Fruit fly (Drosophila melanogaster) whole organism, embryonic: ENCODE results near the gene CG12470.

Experiments
- Abd-B ChIP-seq: fragments of 200-800 bp; sonication (Bioruptor generic); optimal IDR thresholded peaks from 2 replicates; lab custom pipeline; 2018; ENCODE audit warnings: missing biosample characterization, mild to moderate bottlenecking, missing genetic modification characterization, moderate library complexity
- Atf3 ChIP-seq: fragments of 200-800 bp; sonication (Bioruptor generic); optimal IDR thresholded peaks from 3 replicates; lab custom pipeline; 2016; ENCODE audit warnings: missing biosample characterization, missing genetic modification characterization
- B-H1 ChIP-seq: fragments of 200-800 bp; sonication (Bioruptor generic); IDR thresholded peaks from 3 replicates; pipeline ENCODE4 v1.3.6; 2022; ENCODE audit warnings: missing biosample characterization, missing genetic modification characterization
- BEAF-32 ChIP-seq: fragments of 200-800 bp; sonication (Bioruptor generic); optimal IDR thresholded peaks from 3 replicates; lab custom pipeline; 2017; ENCODE audit warnings: missing biosample characterization, missing genetic modification characterization, mild to moderate bottlenecking, moderate library complexity, missing genetic modification reagents
- Blimp-1 ChIP-seq: fragments of 200-800 bp; sonication (Bioruptor generic); optimal IDR thresholded peaks from 3 replicates; lab custom pipeline; 2018; ENCODE audit warnings: missing biosample characterization, missing genetic modification characterization, mild to moderate bottlenecking, moderate library complexity, missing genetic modification reagents
- CG10321 ChIP-seq: fragments of 200-800 bp; sonication (Bioruptor generic); IDR thresholded peaks from 2 replicates; pipeline ENCODE4 v1.3.6; 2022; ENCODE audit warnings: missing biosample characterization, missing genetic modification characterization
- CG10431 ChIP-seq: fragments of 200-800 bp; sonication (Bioruptor generic); optimal IDR thresholded peaks from 3 replicates; lab custom pipeline; 2018; ENCODE audit warnings: missing biosample characterization, mild to moderate bottlenecking, missing genetic modification characterization
- CG1233 ChIP-seq: fragments of 200-800 bp; sonication (Bioruptor generic); optimal IDR thresholded peaks from 4 replicates; lab custom pipeline; 2018; ENCODE audit warnings: missing biosample characterization, mild to moderate bottlenecking, missing genetic modification characterization
- CG13894 ChIP-seq: fragments of 200-800 bp; sonication (Bioruptor generic); optimal IDR thresholded peaks from 3 replicates; lab custom pipeline; 2018; ENCODE audit warnings: missing biosample characterization, mild to moderate bottlenecking, missing genetic modification characterization, moderate library complexity
- CG1602 ChIP-seq: fragments of 200-800 bp; sonication (Bioruptor generic); optimal IDR thresholded peaks from 3 replicates; lab custom pipeline; 2016; ENCODE audit warnings: missing biosample characterization, missing genetic modification characterization
- CG17328 ChIP-seq: fragments of 200-800 bp; sonication (Bioruptor generic); IDR thresholded peaks from 2 replicates; pipeline ENCODE4 v1.3.6; 2022; ENCODE audit warnings: missing biosample characterization, missing genetic modification characterization
- CG2120 ChIP-seq: fragments of 200-800 bp; sonication (Bioruptor generic); optimal IDR thresholded peaks from 3 replicates; lab custom pipeline; 2016; ENCODE audit warnings: missing biosample characterization, missing genetic modification characterization
- CG4282 ChIP-seq: fragments of 200-800 bp; sonication (Bioruptor generic); optimal IDR thresholded peaks from 2 replicates; lab custom pipeline; 2016; ENCODE audit warnings: missing biosample characterization, missing genetic modification characterization
- CG4360 ChIP-seq: fragments of 200-800 bp; sonication (Bioruptor generic); IDR thresholded peaks from 2 replicates; pipeline ENCODE4 v1.3.6; 2022; ENCODE audit warnings: missing biosample characterization, missing genetic modification characterization
- CG4404 ChIP-seq: fragments of 200-800 bp; sonication (Bioruptor generic); IDR thresholded peaks from 2 replicates; pipeline ENCODE4 v1.3.6; 2022; ENCODE audit warnings: missing biosample characterization, missing genetic modification characterization
- CG6175 ChIP-seq: fragments of 200-800 bp; sonication (Bioruptor generic); IDR thresholded peaks from 3 replicates; pipeline ENCODE4 v1.3.6; 2022; ENCODE audit warnings: missing biosample characterization, missing genetic modification characterization
- CG7357 ChIP-seq: fragments of 200-800 bp; sonication (Bioruptor generic); IDR thresholded peaks from 3 replicates; pipeline ENCODE4 v1.3.6; 2022; ENCODE audit warnings: missing biosample characterization, missing genetic modification characterization
- CG7372 ChIP-seq: fragments of 200-800 bp; sonication (Bioruptor generic); IDR thresholded peaks from 2 replicates; pipeline ENCODE4 v1.3.6; 2022; ENCODE audit warnings: missing biosample characterization, missing genetic modification characterization
- E2f2 ChIP-seq: fragments of 200-800 bp; sonication (Bioruptor generic); IDR thresholded peaks from 2 replicates; pipeline ENCODE4 v1.3.6; 2022; ENCODE audit warnings: missing biosample characterization, missing genetic modification characterization
- HHEX ChIP-seq: fragments of 200-800 bp; sonication (Bioruptor generic); optimal IDR thresholded peaks from 3 replicates; lab custom pipeline; 2017; ENCODE audit warnings: missing biosample characterization, mild to moderate bottlenecking, missing genetic modification characterization, missing genetic modification reagents
- Kr ChIP-seq: fragments of 200-800 bp; sonication (Bioruptor generic); optimal IDR thresholded peaks from 2 replicates; lab custom pipeline; 2017; ENCODE audit warnings: missing biosample characterization, mild to moderate bottlenecking, missing genetic modification characterization
- Lim3 ChIP-seq: fragments of 200-800 bp; sonication (Bioruptor generic); IDR thresholded peaks from 2 replicates; pipeline ENCODE4 v1.3.6; 2022; ENCODE audit warnings: missing biosample characterization, missing genetic modification characterization
- NC2α ChIP-seq: fragments of 200-800 bp; sonication (Bioruptor generic); optimal IDR thresholded peaks from 2 replicates; lab custom pipeline; 2016; ENCODE audit warnings: missing biosample characterization, missing genetic modification characterization
- NK7.1 ChIP-seq: fragments of 200-800 bp; sonication (Bioruptor generic); optimal IDR thresholded peaks from 3 replicates; lab custom pipeline; 2016; ENCODE audit warnings: missing biosample characterization, missing genetic modification characterization
- Scr ChIP-seq: fragments of 200-800 bp; sonication (Bioruptor generic); IDR thresholded peaks from 2 replicates; pipeline ENCODE4 v1.3.6; 2022; ENCODE audit warnings: missing biosample characterization, missing genetic modification characterization; ENCODE audit not compliant: partially characterized antibody
- ac ChIP-seq: fragments of 200-800 bp; sonication (Bioruptor generic); optimal IDR thresholded peaks from 3 replicates; lab custom pipeline; 2017; ENCODE audit warnings: missing biosample characterization, mild to moderate bottlenecking, missing genetic modification characterization
- bbx ChIP-seq: fragments of 200-800 bp; sonication (Bioruptor generic); IDR thresholded peaks from 2 replicates; pipeline ENCODE4 v1.3.6; 2022; ENCODE audit warnings: missing biosample characterization, missing genetic modification characterization; ENCODE audit not compliant: partially characterized antibody
- chn ChIP-seq: fragments of 200-800 bp; sonication (Bioruptor generic); optimal IDR thresholded peaks from 2 replicates; lab custom pipeline; 2016; ENCODE audit warnings: missing biosample characterization, missing genetic modification characterization
- dan ChIP-seq: fragments of 200-800 bp; sonication (Bioruptor generic); IDR thresholded peaks from 2 replicates; pipeline ENCODE4 v1.3.6; 2022; ENCODE audit warnings: missing biosample characterization, missing genetic modification characterization
- dysf ChIP-seq: fragments of 200-800 bp; sonication (Bioruptor generic); IDR thresholded peaks from 3 replicates; pipeline ENCODE4 v1.3.6; 2022; ENCODE audit warnings: missing biosample characterization, missing genetic modification characterization
- en ChIP-seq: fragments of 200-800 bp; sonication (Bioruptor generic); optimal IDR thresholded peaks from 2 replicates; lab custom pipeline; 2016; ENCODE audit warnings: missing biosample characterization, missing genetic modification characterization
- fu2 ChIP-seq: fragments of 200-800 bp; sonication (Bioruptor generic); optimal IDR thresholded peaks from 2 replicates; lab custom pipeline; 2016; ENCODE audit warnings: missing biosample characterization, missing genetic modification characterization
- gcm ChIP-seq: fragments of 200-800 bp; sonication (Bioruptor generic); optimal IDR thresholded peaks from 2 replicates; lab custom pipeline; 2019; ENCODE audit warnings: missing biosample characterization, mild to moderate bottlenecking, missing genetic modification characterization, moderate library complexity
- gem ChIP-seq: fragments of 200-800 bp; sonication (Bioruptor generic); optimal IDR thresholded peaks from 2 replicates; lab custom pipeline; 2019; ENCODE audit warnings: missing biosample characterization, mild to moderate bottlenecking, missing genetic modification characterization, moderate library complexity
- hb ChIP-seq: fragments of 200-800 bp; sonication (Bioruptor generic); IDR thresholded peaks from 3 replicates; pipeline ENCODE4 v1.3.6; 2022; ENCODE audit warnings: missing biosample characterization, missing genetic modification characterization; ENCODE audit not compliant: partially characterized antibody
- hkb ChIP-seq, 2 experiments: fragments of 200-800 bp in 1 of 2; fragments of >200 bp in 1 of 2; sonication (Bioruptor generic) in 1 of 2; IDR thresholded peaks in 1 of 2; optimal IDR thresholded peaks in 1 of 2; 2 replicates each; pipeline versions ENCODE4 v1.3.6 to Lab custom; 2017 to 2022; ENCODE audit warnings: missing biosample characterization in 1 of 2, missing genetic modification characterization in 1 of 2
- inv ChIP-seq: fragments of 200-800 bp; sonication (Bioruptor generic); IDR thresholded peaks from 2 replicates; pipeline ENCODE4 v1.3.6; 2022; ENCODE audit warnings: missing biosample characterization, missing genetic modification characterization; ENCODE audit not compliant: partially characterized antibody
- jigr1 ChIP-seq: fragments of 200-800 bp; sonication (Bioruptor generic); IDR thresholded peaks from 3 replicates; pipeline ENCODE4 v1.3.6; 2022; ENCODE audit warnings: missing biosample characterization, missing genetic modification characterization
- lbe ChIP-seq: fragments of 200-800 bp; sonication (Bioruptor generic); optimal IDR thresholded peaks from 2 replicates; lab custom pipeline; 2016; ENCODE audit warnings: missing biosample characterization, mild to moderate bottlenecking, missing genetic modification characterization
- lola ChIP-seq, 3 experiments: fragments of >200 bp in 2 of 3; fragments of 200-800 bp in 1 of 3; sonication (Bioruptor generic) in 1 of 3; optimal IDR thresholded peaks; 2 replicates each; lab custom pipeline; 2017 to 2019; ENCODE audit warnings: missing biosample characterization in 3 of 3, missing genetic modification characterization in 3 of 3, mild to moderate bottlenecking in 1 of 3, moderate library complexity in 1 of 3
- nau ChIP-seq: fragments of 200-800 bp; sonication (Bioruptor generic); optimal IDR thresholded peaks from 3 replicates; lab custom pipeline; 2017; ENCODE audit warnings: missing biosample characterization, mild to moderate bottlenecking, missing genetic modification characterization, missing genetic modification reagents
- nom ChIP-seq: fragments of 200-800 bp; sonication (Bioruptor generic); optimal IDR thresholded peaks from 2 replicates; lab custom pipeline; 2017; ENCODE audit warnings: missing biosample characterization, missing genetic modification characterization, mild to moderate bottlenecking, moderate library complexity, missing genetic modification reagents
- onecut ChIP-seq: fragments of 200-800 bp; sonication (Bioruptor generic); IDR thresholded peaks from 2 replicates; pipeline ENCODE4 v1.3.6; 2022; ENCODE audit warnings: missing biosample characterization, missing genetic modification characterization
- scrt ChIP-seq: fragments of 200-800 bp; sonication (Bioruptor generic); optimal IDR thresholded peaks from 2 replicates; lab custom pipeline; 2018; ENCODE audit warnings: missing biosample characterization, mild to moderate bottlenecking, missing genetic modification characterization, moderate library complexity
- so ChIP-seq: fragments of 200-800 bp; sonication (Bioruptor generic); IDR thresholded peaks from 3 replicates; pipeline ENCODE4 v1.3.6; 2022; ENCODE audit warnings: missing biosample characterization, missing genetic modification characterization
- stwl ChIP-seq: fragments of 200-800 bp; sonication (Bioruptor generic); optimal IDR thresholded peaks from 3 replicates; lab custom pipeline; 2018; ENCODE audit warnings: missing biosample characterization, mild to moderate bottlenecking, missing genetic modification characterization, moderate library complexity
- sug ChIP-seq: fragments of 200-800 bp; optimal IDR thresholded peaks from 2 replicates; lab custom pipeline; 2019; ENCODE audit warnings: missing biosample characterization, mild to moderate bottlenecking, missing genetic modification characterization, moderate library complexity
- zen2 ChIP-seq: fragments of 200-800 bp; sonication (Bioruptor generic); IDR thresholded peaks from 3 replicates; pipeline ENCODE4 v1.3.6; 2022; ENCODE audit warnings: missing biosample characterization, missing genetic modification characterization; ENCODE audit not compliant: partially characterized antibody

The CG12470 gene

dm6 chrX:278370-279096 is 29.0 kb upstream of the CG12470 start (continued):
- TF ChIP-seq stwl (tag; lab: Kevin White, UChicago) (no peak), so (GFP tag; lab: Robert Waterston, UW) (no peak), Kr (GFP tag; lab: Kevin White, UChicago) (peak; percentile 35), CG4282 (no peak), CG17328 (GFP tag; lab: Robert Waterston, UW) (no peak), lola (GFP tag; optimal IDR thresholded peaks at IDR 0.05; lab: Kevin White, UChicago) (no peak), jigr1 (GFP tag; lab: Robert Waterston, UW) (no peak), Atf3 (GFP tag; lab: Kevin White, UChicago) (no peak), gcm (GFP tag; lab: Kevin White, UChicago) (no peak), ac (GFP tag; lab: Kevin White, UChicago) (no peak), bbx (GFP tag; lab: Robert Waterston, UW) (no peak), B-H1 (GFP tag; lab: Robert Waterston, UW) (no peak), dysf (GFP tag; lab: Robert Waterston, UW) (no peak), CG13894 (tag; lab: Kevin White, UChicago) (peak; percentile 30), nom (no peak), en (GFP tag; lab: Kevin White, UChicago) (no peak), CG2120 (GFP tag; lab: Kevin White, UChicago) (peak; percentile 42), onecut (GFP tag; lab: Robert Waterston, UW) (no peak), BEAF-32 (GFP tag; lab: Kevin White, UChicago) (no peak), CG1233 (GFP tag; lab: Kevin White, UChicago) (no peak), HHEX (GFP tag; lab: Kevin White, UChicago) (no peak), CG1602 (no peak), lbe (GFP tag; lab: Kevin White, UChicago) (no peak), sug (no peak), hb (no peak), Lim3 (GFP tag; lab: Robert Waterston, UW) (no peak), dan (GFP tag; lab: Robert Waterston, UW) (no peak), CG4404 (GFP tag; lab: Robert Waterston, UW) (no peak), zen2 (no peak), Scr (no peak), gem (tag; lab: Kevin White, UChicago) (peak; percentile 46), NK7.1 (GFP tag; lab: Kevin White, UChicago) (no peak), CG10431 (GFP tag; lab: Kevin White, UChicago) (no peak), NC2α (GFP tag; lab: Kevin White, UChicago) (no peak), Blimp-1 (GFP tag; lab: Kevin White, UChicago) (no peak), inv (GFP tag; lab: Robert Waterston, UW) (no peak), nau (GFP tag; lab: Kevin White, UChicago) (no peak), CG10321 (peak; percentile 78)

dm6 chrX:279097-279727 is 28.3 kb upstream of the CG12470 start, which contains the start of the genes CG3777 and ewg:
Gene CG3777, plus strand, starts transcription at chrX:279703.
Gene ewg, minus strand, starts transcription at chrX:279718.
- TF ChIP-seq Lim3 (GFP tag; lab: Robert Waterston, UW) (no peak), CG7357 (GFP tag; lab: Robert Waterston, UW) (no peak), Scr (peak; percentile 93), hkb (optimal IDR thresholded peaks at IDR 0.05; lab: Kevin White, UChicago) (no peak), hkb (GFP tag; IDR thresholded peaks at IDR 0.05; lab: Robert Waterston, UW) (no peak), Abd-B (GFP tag; lab: Kevin White, UChicago) (no peak), chn (GFP tag; lab: Kevin White, UChicago) (no peak), E2f2 (GFP tag; lab: Robert Waterston, UW) (peak; percentile 78), CG6175 (GFP tag; lab: Robert Waterston, UW) (no peak), lbe (GFP tag; lab: Kevin White, UChicago) (no peak), fu2 (no peak), scrt (GFP tag; lab: Kevin White, UChicago) (no peak), CG1233 (GFP tag; lab: Kevin White, UChicago) (no peak), CG4360 (GFP tag; lab: Robert Waterston, UW) (peak; percentile 39; the same call in 1 of the 2 replicates), CG7372 (GFP tag; lab: Robert Waterston, UW) (no peak)
